Fruit fly (Drosophila melanogaster): ENCODE measurements around the gene Gem2.
A peak's percentile ranks its signal among the peaks of the same experiment; 100 is the strongest.

Gene Gem2

DNA sequence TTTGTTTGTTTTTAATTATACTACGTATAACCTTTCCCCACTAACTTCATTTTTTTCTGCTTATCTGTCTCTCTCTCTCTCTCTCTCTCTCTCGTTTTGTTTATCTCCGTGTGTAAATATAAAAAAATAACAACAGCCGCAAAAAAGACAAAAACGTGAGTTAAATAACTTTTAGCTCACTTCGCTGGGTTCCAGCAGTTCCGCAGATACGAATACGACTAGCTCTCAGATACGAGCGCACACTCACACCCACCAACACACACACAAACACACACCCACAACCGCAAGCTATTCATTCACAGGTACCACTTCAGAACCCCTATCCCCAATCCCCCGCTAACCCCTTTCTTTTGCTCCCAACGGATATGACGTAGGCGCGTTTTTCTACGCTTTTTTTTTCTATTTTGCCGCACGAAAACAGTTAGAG, 28.0 kb downstream of the Gem2 start (continued):
- TF ChIP-seq CG15336 (GFP tag; IDR thresholded peaks at IDR 0.05), result peak; percentile 58
- no peak for TF ChIP-seq topi (GFP tag; optimal IDR thresholded peaks at IDR 0.05)
- TF ChIP-seq esn (GFP tag; optimal IDR thresholded peaks at IDR 0.05), result no peak
- no peak for TF ChIP-seq CG11902 (GFP tag; optimal IDR thresholded peaks at IDR 0.05)
- TF ChIP-seq CG10669 (GFP tag; optimal IDR thresholded peaks at IDR 0.05), result peak; percentile 73
- TF ChIP-seq svp (GFP tag), result no peak
- peak; percentile 84 for TF ChIP-seq CG6808 (GFP tag; optimal IDR thresholded peaks at IDR 0.05)
- TF ChIP-seq Hr4 (GFP tag; optimal IDR thresholded peaks at IDR 0.05), result no peak

DNA sequence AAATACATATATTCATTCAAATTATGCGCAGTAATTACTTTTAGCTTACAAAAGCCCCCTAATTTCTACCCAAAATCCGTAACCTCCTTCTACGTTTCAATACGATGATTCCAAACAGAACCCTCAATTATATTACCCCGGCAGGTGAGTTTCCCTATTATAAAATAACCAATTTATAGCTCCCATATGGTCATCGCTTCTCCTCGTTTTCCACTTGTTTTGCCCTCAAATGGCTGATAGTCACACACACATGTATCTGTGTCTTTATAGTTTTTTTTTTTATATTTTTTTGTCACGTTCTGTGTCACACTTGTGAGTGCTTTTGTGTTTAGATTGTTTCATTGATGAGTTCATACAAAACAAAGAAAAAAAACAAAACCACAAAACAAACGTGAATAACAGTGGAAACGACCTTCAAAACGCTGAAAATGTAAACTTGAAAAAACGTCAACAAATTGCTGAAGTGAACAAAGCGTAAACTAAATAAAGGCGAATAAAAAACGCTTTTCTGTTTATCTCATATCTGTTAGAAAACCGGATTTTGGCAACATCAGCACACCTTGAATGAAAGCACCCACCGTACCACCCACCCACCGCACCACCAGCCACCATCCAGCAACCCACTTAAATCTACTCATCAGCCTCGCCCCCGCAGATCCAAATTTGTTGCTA, 28.9 kb downstream of the Gem2 start:
- TF ChIP-seq fkh (GFP tag; optimal IDR thresholded peaks at IDR 0.05), result peak; percentile 74
- 0 out of 3 replicates have a peak, but pooled peaks have one; percentile 19 for TF ChIP-seq eg (GFP tag; IDR thresholded peaks at IDR 0.05)
- no peak for TF ChIP-seq Lpt (GFP tag; optimal IDR thresholded peaks at IDR 0.05)

DNA sequence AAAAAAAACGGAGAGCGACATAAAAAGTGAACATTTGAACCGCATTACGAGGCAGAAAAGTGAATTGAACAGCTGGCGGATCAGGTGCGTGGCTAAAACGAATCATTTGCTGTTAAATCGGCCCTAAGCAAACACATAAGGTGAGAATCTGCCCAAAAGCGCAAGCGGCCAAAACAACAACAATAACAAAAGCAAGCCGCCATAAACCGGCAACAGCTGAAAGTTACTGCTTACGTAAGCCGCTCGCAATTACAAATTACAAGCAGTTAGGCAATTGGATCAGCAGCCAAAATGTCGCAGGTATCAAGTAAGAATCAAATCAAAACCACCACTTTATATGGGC, 36.8 kb downstream of the Gem2 start:
- TF ChIP-seq CG7368 (GFP tag; optimal IDR thresholded peaks at IDR 0.05) (no peak), CG11294 (GFP tag; IDR thresholded peaks at IDR 0.05) (no peak), net (GFP tag; optimal IDR thresholded peaks at IDR 0.05) (peak; percentile 47), achi (GFP tag; optimal IDR thresholded peaks at IDR 0.05) (no peak), pdm3 (GFP tag; optimal IDR thresholded peaks at IDR 0.05) (no peak), lz (GFP tag; optimal IDR thresholded peaks at IDR 0.05) (no peak), CG31627 (GFP tag; optimal IDR thresholded peaks at IDR 0.05) (no peak), Sox14 (GFP tag; optimal IDR thresholded peaks at IDR 0.05) (no peak), fkh (GFP tag; optimal IDR thresholded peaks at IDR 0.05) (peak; percentile 91), CG6854 (GFP tag; optimal IDR thresholded peaks at IDR 0.05) (peak; percentile 60), vri (GFP tag; optimal IDR thresholded peaks at IDR 0.05) (peak; percentile 69), Eip78C (GFP tag) (peak; percentile 39)

DNA sequence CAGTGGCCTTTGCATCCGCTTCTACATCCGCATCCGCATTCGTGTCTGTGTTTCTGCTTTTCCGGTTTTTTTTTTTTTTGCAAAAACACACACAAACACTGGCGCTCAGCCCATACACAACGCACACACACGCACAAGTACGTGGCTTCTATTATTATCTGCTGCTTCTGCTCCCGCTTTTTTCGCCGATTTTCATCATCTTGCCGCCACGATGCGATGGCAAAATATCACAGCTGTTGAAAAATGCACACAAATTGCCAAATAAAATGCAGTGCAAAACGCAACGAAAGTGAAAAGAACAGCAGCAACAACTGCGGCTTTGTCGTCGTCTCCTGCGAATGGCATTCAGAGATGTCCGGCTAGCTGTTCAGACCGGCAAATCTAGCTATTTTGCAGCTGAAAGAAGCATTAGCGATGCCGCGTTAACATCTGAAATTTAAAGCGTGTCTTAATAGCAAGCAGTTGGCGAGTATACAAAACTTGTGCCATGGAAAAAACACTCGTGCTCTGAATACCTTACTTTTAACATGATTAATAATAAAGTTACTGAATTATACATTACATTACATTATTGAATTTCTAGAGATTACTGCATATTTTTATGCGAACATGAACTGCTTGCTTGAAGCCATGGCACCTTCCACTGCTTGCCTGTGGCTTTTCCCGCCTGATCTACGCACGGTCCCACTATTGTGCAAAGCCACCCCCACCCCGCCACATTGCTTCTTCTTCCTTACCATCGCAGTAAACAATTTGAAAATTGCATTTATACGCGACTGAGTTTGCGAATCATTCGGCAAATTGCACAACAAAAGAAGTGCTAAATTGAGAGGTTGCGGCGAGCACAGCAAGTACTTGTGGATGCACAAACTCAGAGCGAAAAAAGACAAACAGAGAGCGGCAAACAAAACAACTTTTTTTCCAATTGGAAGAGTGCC, 37.4 kb downstream of the Gem2 start, which contains the start of the genes Ugt316A1 and Sfxn2:
Ugt316A1 (minus strand) TSS at position 345 of the 938 bp plus-strand sequence.
Sfxn2 (plus strand) TSS at position 694 of the 938 bp plus-strand sequence.
- TF ChIP-seq acj6 (GFP tag; optimal IDR thresholded peaks at IDR 0.05) (no peak), CG11294 (GFP tag; IDR thresholded peaks at IDR 0.05) (no peak), pdm3 (GFP tag; optimal IDR thresholded peaks at IDR 0.05) (peak; percentile 20), fkh (GFP tag; optimal IDR thresholded peaks at IDR 0.05) (no peak), eg (GFP tag; IDR thresholded peaks at IDR 0.05) (peak; percentile 54; the same call in 2 of the 3 replicates), fd59A (GFP tag; optimal IDR thresholded peaks at IDR 0.05) (no peak), cyc (GFP tag; optimal IDR thresholded peaks at IDR 0.05) (peak; percentile 36), CG31627 (GFP tag; optimal IDR thresholded peaks at IDR 0.05) (peak; percentile 33), CG6792 (GFP tag; optimal IDR thresholded peaks at IDR 0.05) (peak; percentile 47), OdsH (GFP tag; optimal IDR thresholded peaks at IDR 0.05) (peak; percentile 33), CG9139 (GFP tag; optimal IDR thresholded peaks at IDR 0.05) (peak; percentile 56), lz (GFP tag; optimal IDR thresholded peaks at IDR 0.05) (peak; percentile 34), vri (GFP tag; optimal IDR thresholded peaks at IDR 0.05) (no peak), CG10669 (GFP tag; optimal IDR thresholded peaks at IDR 0.05) (peak; percentile 37), fd85E (GFP tag; optimal IDR thresholded peaks at IDR 0.05) (no peak), salr (GFP tag; optimal IDR thresholded peaks at IDR 0.05) (peak; percentile 6 to 33), CG15336 (GFP tag; IDR thresholded peaks at IDR 0.05) (peak; percentile 57), Smox (GFP tag; optimal IDR thresholded peaks at IDR 0.05) (peak; percentile 39), Hr39 (GFP tag; optimal IDR thresholded peaks at IDR 0.05) (peak; percentile 52), esn (GFP tag; optimal IDR thresholded peaks at IDR 0.05) (peak; percentile 44), Sox15 (GFP tag; optimal IDR thresholded peaks at IDR 0.05) (no peak), CG8632 (GFP tag; optimal IDR thresholded peaks at IDR 0.05) (peak; percentile 44), CG1621 (tag; optimal IDR thresholded peaks at IDR 0.05) (peak; percentile 16), CG7368 (GFP tag; optimal IDR thresholded peaks at IDR 0.05) (no peak), Lpt (GFP tag; optimal IDR thresholded peaks at IDR 0.05) (peak; percentile 11), CG34406 (GFP tag; optimal IDR thresholded peaks at IDR 0.05) (peak; percentile 1), CG32006 (GFP tag; optimal IDR thresholded peaks at IDR 0.05) (no peak), CG6276 (GFP tag; optimal IDR thresholded peaks at IDR 0.05) (peak; percentile 60), svp (GFP tag) (no peak), Sox102F (GFP tag; optimal IDR thresholded peaks at IDR 0.05) (peak; percentile 52), Eip93F (GFP tag; optimal IDR thresholded peaks at IDR 0.05) (peak; percentile 72), Sox14 (GFP tag; optimal IDR thresholded peaks at IDR 0.05) (peak; percentile 59), Met (GFP tag; optimal IDR thresholded peaks at IDR 0.05) (peak; percentile 58)
